1 fruit fly cellular context compared by ENCODE assay signal in genomic region chr3L:3397849-3398248, dm6.
A peak's percentile ranks its signal among the peaks of the same experiment; 100 is the strongest.
TF ChIP-seq lines count a peak whose summit lies in the region.

No protein-coding gene starts in this region.

TF ChIP-seq in whole organism, embryonic, 481 proteins besides CTCF, POLR2A, EP300 and RAD21 (continued from another document):
- TF ChIP-seq CG15696 (tag; optimal IDR thresholded peaks at IDR 0.05; lab: Kevin White, UChicago): peak; percentile 63
- TF ChIP-seq CG17568 (GFP tag; optimal IDR thresholded peaks at IDR 0.05; lab: Kevin White, UChicago): no peak
- TF ChIP-seq en (GFP tag; optimal IDR thresholded peaks at IDR 0.05; lab: Kevin White, UChicago): no peak
- no peak for TF ChIP-seq otp (GFP tag; IDR thresholded peaks at IDR 0.05; lab: Robert Waterston, UW)
- no peak for TF ChIP-seq CG2678 (tag; optimal IDR thresholded peaks at IDR 0.05; lab: Kevin White, UChicago)
- TF ChIP-seq Vsx1 (GFP tag; optimal IDR thresholded peaks at IDR 0.05; lab: Kevin White, UChicago): no peak
- no peak for TF ChIP-seq toy (GFP tag; IDR thresholded peaks at IDR 0.05; lab: Robert Waterston, UW)
- no peak for TF ChIP-seq Hr51 (GFP tag; optimal IDR thresholded peaks at IDR 0.05; lab: Kevin White, UChicago)
- TF ChIP-seq Dref (GFP tag; IDR thresholded peaks at IDR 0.05; lab: Robert Waterston, UW): no peak
- TF ChIP-seq CG10274 (GFP tag; optimal IDR thresholded peaks at IDR 0.05; lab: Kevin White, UChicago): no peak
- TF ChIP-seq CG33557 (GFP tag; optimal IDR thresholded peaks at IDR 0.05; lab: Kevin White, UChicago): no peak
- peak; percentile 8 for TF ChIP-seq CG7839 (tag; optimal IDR thresholded peaks at IDR 0.05; lab: Kevin White, UChicago)
- no peak for TF ChIP-seq trh (GFP tag; optimal IDR thresholded peaks at IDR 0.05; lab: Kevin White, UChicago)
- TF ChIP-seq CG18599 (GFP tag; optimal IDR thresholded peaks at IDR 0.05; lab: Kevin White, UChicago): no peak
- no peak for TF ChIP-seq disco-r (GFP tag; optimal IDR thresholded peaks at IDR 0.05; lab: Kevin White, UChicago)
- TF ChIP-seq CG34422 (GFP tag; IDR thresholded peaks at IDR 0.05; lab: Robert Waterston, UW): no peak
- TF ChIP-seq CG4424 (GFP tag; optimal IDR thresholded peaks at IDR 0.05; lab: Kevin White, UChicago): peak; percentile 39
- TF ChIP-seq Tbp (GFP tag; optimal IDR thresholded peaks at IDR 0.05; lab: Kevin White, UChicago): no peak
- TF ChIP-seq sisA (GFP tag; IDR thresholded peaks at IDR 0.05; lab: Robert Waterston, UW): no peak
- no peak for TF ChIP-seq slp2 (GFP tag; optimal IDR thresholded peaks at IDR 0.05; lab: Kevin White, UChicago)
- TF ChIP-seq usp (GFP tag; optimal IDR thresholded peaks at IDR 0.05; lab: Kevin White, UChicago): no peak
- TF ChIP-seq yki (optimal IDR thresholded peaks at IDR 0.05; lab: Kevin White, UChicago): no peak
- no peak for TF ChIP-seq Atf-2 (GFP tag; optimal IDR thresholded peaks at IDR 0.05; lab: Kevin White, UChicago)
- TF ChIP-seq sr (GFP tag; IDR thresholded peaks at IDR 0.05; lab: Robert Waterston, UW): no peak
- TF ChIP-seq PHDP (tag; optimal IDR thresholded peaks at IDR 0.05; lab: Kevin White, UChicago): no peak
- TF ChIP-seq Six4 (GFP tag; optimal IDR thresholded peaks at IDR 0.05; lab: Kevin White, UChicago): no peak
- TF ChIP-seq Elba2 (GFP tag; optimal IDR thresholded peaks at IDR 0.05; lab: Kevin White, UChicago): no peak
- no peak for TF ChIP-seq CG7963 (GFP tag; IDR thresholded peaks at IDR 0.05; lab: Robert Waterston, UW; ENCODE audit: partially characterized antibody)
- TF ChIP-seq Dip2 (GFP tag; IDR thresholded peaks at IDR 0.05; lab: Robert Waterston, UW): no peak
- TF ChIP-seq zf30C (GFP tag; optimal IDR thresholded peaks at IDR 0.05; lab: Kevin White, UChicago): peak; percentile 56
- TF ChIP-seq CG11247 (GFP tag; IDR thresholded peaks at IDR 0.05; lab: Robert Waterston, UW): no peak
- TF ChIP-seq emc (GFP tag; optimal IDR thresholded peaks at IDR 0.05; lab: Kevin White, UChicago): no peak
- no peak for TF ChIP-seq org-1 (GFP tag; optimal IDR thresholded peaks at IDR 0.05; lab: Kevin White, UChicago)
- TF ChIP-seq CG3281 (GFP tag; optimal IDR thresholded peaks at IDR 0.05; lab: Kevin White, UChicago): no peak
- TF ChIP-seq YL-1 (GFP tag; optimal IDR thresholded peaks at IDR 0.05; lab: Kevin White, UChicago): no peak
- TF ChIP-seq zen2 (GFP tag; IDR thresholded peaks at IDR 0.05; lab: Robert Waterston, UW; ENCODE audit: partially characterized antibody): no peak
- TF ChIP-seq Awh (GFP tag; IDR thresholded peaks at IDR 0.05; lab: Robert Waterston, UW): no peak
- peak; percentile 68 for TF ChIP-seq dmrt11E (tag; optimal IDR thresholded peaks at IDR 0.05; lab: Kevin White, UChicago)
- no peak for TF ChIP-seq bcd (GFP tag; optimal IDR thresholded peaks at IDR 0.05; lab: Kevin White, UChicago)
- no peak for TF ChIP-seq danr (GFP tag; IDR thresholded peaks at IDR 0.05; lab: Robert Waterston, UW)
- no peak for TF ChIP-seq schlank (tag; optimal IDR thresholded peaks at IDR 0.05; lab: Kevin White, UChicago)
- TF ChIP-seq Deaf1 (tag; optimal IDR thresholded peaks at IDR 0.05; lab: Kevin White, UChicago): no peak
- TF ChIP-seq CG17612 (GFP tag; IDR thresholded peaks at IDR 0.05; lab: Robert Waterston, UW): no peak
- TF ChIP-seq Adf1 (GFP tag; IDR thresholded peaks at IDR 0.05; lab: Robert Waterston, UW): no peak
- no peak for TF ChIP-seq MBD-R2 (GFP tag; IDR thresholded peaks at IDR 0.05; lab: Robert Waterston, UW)
- no peak for TF ChIP-seq fru (optimal IDR thresholded peaks at IDR 0.05; lab: Kevin White, UChicago)
- TF ChIP-seq tin (GFP tag; optimal IDR thresholded peaks at IDR 0.05; lab: Kevin White, UChicago): no peak
- TF ChIP-seq CG10431 (GFP tag; optimal IDR thresholded peaks at IDR 0.05; lab: Kevin White, UChicago): no peak
- TF ChIP-seq Sin3A (optimal IDR thresholded peaks at IDR 0.05; lab: Kevin White, UChicago): no peak
- TF ChIP-seq rib (GFP tag; IDR thresholded peaks at IDR 0.05; lab: Robert Waterston, UW): no peak
- no peak for TF ChIP-seq CG6175 (GFP tag; IDR thresholded peaks at IDR 0.05; lab: Robert Waterston, UW)
- no peak for TF ChIP-seq az2 (GFP tag; optimal IDR thresholded peaks at IDR 0.05; lab: Kevin White, UChicago)
- no peak for TF ChIP-seq br (optimal IDR thresholded peaks at IDR 0.05; lab: Kevin White, UChicago)
- TF ChIP-seq CG8924 (tag; optimal IDR thresholded peaks at IDR 0.05; lab: Kevin White, UChicago): no peak
- no peak for TF ChIP-seq CG14014 (GFP tag; IDR thresholded peaks at IDR 0.05; lab: Robert Waterston, UW)
- no peak for TF ChIP-seq CG17359 (tag; optimal IDR thresholded peaks at IDR 0.05; lab: Kevin White, UChicago)
- TF ChIP-seq eyg (GFP tag; optimal IDR thresholded peaks at IDR 0.05; lab: Kevin White, UChicago): no peak
